Fruit fly (Drosophila melanogaster) whole organism, embryonic: ENCODE results near the gene hry.

Experiments
- CG10431 ChIP-seq: fragments of 200-800 bp; sonication (Bioruptor generic); optimal IDR thresholded peaks from 3 replicates; lab custom pipeline; 2018; ENCODE audit warnings: missing biosample characterization, mild to moderate bottlenecking, missing genetic modification characterization
- CG15479 ChIP-seq: fragments of 200-800 bp; sonication (Bioruptor generic); optimal IDR thresholded peaks from 3 replicates; lab custom pipeline; 2019; ENCODE audit warnings: missing biosample characterization, mild to moderate bottlenecking, missing genetic modification characterization, moderate library complexity
- CG33213 ChIP-seq: fragments of 200-800 bp; sonication (Bioruptor generic); optimal IDR thresholded peaks from 3 replicates; lab custom pipeline; 2016; ENCODE audit warnings: missing biosample characterization, missing genetic modification characterization
- CG43689 ChIP-seq: fragments of 200-800 bp; sonication (Bioruptor generic); IDR thresholded peaks from 2 replicates; pipeline ENCODE4 v1.3.6; 2022; ENCODE audit warnings: missing biosample characterization, missing genetic modification characterization
- Ets97D ChIP-seq: fragments of 200-800 bp; sonication (Bioruptor generic); optimal IDR thresholded peaks from 3 replicates; lab custom pipeline; 2016; ENCODE audit warnings: missing biosample characterization, missing genetic modification characterization
- Hr78 ChIP-seq, 2 experiments: fragments of 200-800 bp in 1 of 2; fragments of >200 bp in 1 of 2; sonication (Bioruptor generic) in 1 of 2; optimal IDR thresholded peaks; 2 replicates each; lab custom pipeline; 2017 to 2019; ENCODE audit warnings: missing biosample characterization in 2 of 2, missing genetic modification characterization in 2 of 2, mild to moderate bottlenecking in 1 of 2, moderate library complexity in 1 of 2
- br ChIP-seq: fragments of >200 bp; optimal IDR thresholded peaks from 2 replicates; lab custom pipeline; 2017
- tx ChIP-seq: fragments of 200-800 bp; sonication (Bioruptor generic); optimal IDR thresholded peaks from 2 replicates; lab custom pipeline; 2016; ENCODE audit warnings: missing biosample characterization, missing genetic modification characterization

DNA sequence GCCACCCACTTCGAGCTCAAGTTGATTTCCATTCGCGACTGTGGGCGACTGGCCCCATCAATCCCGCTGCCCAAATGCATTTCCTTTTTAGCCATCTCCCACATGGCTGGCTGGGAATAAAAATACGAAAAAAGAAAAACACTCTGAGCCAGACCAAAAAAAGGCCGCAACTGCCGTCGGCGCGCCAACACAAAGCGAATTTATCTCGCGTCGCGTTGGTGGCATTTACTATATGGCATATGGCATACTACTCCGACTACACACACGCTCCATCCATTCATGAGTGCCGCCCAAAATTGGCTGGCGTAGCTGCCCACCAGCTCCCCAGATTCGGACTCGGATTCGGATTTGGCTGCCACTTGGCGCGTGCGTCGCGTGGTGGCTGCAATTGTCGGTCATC lies 941 bp downstream of the hry start:
- TF ChIP-seq CG15479 (GFP tag; lab: Kevin White, UChicago) (no peak), Hr78 (GFP tag; optimal IDR thresholded peaks at IDR 0.05; lab: Kevin White, UChicago) (no peak), br (lab: Kevin White, UChicago) (no peak), CG10431 (no peak), tx (no peak), CG43689 (GFP tag; lab: Robert Waterston, UW) (no peak), Ets97D (GFP tag; lab: Kevin White, UChicago) (no peak), CG33213 (GFP tag; lab: Kevin White, UChicago) (no peak)
